Fruit fly (Drosophila melanogaster) S2 (cell line): ENCODE data around the gene CG9184.

ENCODE experiments used
- CG8478 ChIP-seq: fragments of >200 bp; optimal IDR thresholded peaks from 2 replicates; lab custom pipeline; 2018
- CTCF ChIP-seq, 2 experiments: fragments of >200 bp; optimal IDR thresholded peaks; 2 replicates each; lab custom pipeline; 2018

Gene CG9184

DNA sequence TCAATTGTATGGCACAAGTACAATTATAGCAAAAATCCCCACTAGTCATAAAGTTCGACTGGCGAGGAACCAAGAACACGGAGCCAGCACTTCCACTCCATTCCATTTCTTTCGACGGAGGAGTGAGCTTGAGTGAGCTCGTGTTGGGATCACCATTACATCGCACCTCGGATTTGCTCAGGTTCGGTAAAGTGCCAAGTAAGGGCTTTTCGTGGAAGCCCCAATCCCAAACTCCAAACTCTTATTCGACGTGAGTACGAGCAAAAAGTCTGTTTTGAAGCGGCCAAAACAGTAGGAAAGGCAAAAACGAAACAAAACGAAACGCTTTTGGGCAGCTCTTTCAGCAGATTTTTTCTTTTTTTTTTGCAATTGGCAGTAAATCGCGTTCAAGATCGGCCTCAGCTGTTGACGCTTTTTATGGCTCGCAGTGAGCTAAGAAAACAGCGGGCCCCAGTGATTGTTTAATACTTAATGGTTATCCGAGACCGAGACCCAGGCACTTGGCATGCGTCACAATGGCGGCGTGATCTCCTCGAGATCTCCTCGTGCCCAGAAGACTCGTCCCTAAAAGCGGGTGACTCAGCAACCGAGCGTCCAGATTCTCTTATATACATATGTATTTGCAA, 1.6 kb downstream of the CG9184 start:
- TF ChIP-seq CTCF (optimal IDR thresholded peaks at IDR 0.05; lab: Kevin White, UChicago): no peak
- TF ChIP-seq CG8478 (lab: Kevin White, UChicago): no peak

DNA sequence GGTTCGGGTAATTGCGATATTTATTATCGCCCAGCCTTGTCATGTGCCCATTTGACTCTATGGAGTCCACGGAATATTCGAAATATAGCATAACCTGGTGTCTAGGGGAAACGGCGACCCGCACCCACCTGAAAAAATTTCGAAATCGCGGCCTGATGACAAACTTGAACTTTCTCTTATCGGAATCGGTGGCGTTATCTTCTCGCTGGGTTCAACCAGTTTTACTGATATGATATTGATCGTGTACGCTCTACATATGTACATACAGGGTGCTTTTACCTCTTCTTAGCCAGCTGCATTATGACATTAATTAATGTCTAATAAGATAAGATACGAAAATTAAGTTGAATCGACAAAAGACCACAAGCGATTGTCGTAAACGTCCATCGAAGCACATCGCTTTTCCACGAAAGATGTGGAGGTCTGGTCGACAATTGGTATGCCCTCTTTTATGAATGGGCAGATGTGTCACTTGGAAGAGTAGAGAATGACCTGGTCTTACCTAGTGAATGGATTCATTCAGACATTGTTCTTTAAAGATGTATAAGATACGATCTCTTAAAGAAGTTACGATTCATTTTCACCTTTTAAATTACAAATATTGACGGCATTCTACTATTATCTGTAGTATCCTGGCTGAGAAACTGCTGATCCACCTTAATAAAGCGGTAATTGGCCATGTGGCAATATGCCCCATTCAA, 2.2 kb downstream of the CG9184 start:
- TF ChIP-seq CG8478 (lab: Kevin White, UChicago): no peak
- TF ChIP-seq CTCF (optimal IDR thresholded peaks at IDR 0.05; lab: Kevin White, UChicago): no peak

DNA sequence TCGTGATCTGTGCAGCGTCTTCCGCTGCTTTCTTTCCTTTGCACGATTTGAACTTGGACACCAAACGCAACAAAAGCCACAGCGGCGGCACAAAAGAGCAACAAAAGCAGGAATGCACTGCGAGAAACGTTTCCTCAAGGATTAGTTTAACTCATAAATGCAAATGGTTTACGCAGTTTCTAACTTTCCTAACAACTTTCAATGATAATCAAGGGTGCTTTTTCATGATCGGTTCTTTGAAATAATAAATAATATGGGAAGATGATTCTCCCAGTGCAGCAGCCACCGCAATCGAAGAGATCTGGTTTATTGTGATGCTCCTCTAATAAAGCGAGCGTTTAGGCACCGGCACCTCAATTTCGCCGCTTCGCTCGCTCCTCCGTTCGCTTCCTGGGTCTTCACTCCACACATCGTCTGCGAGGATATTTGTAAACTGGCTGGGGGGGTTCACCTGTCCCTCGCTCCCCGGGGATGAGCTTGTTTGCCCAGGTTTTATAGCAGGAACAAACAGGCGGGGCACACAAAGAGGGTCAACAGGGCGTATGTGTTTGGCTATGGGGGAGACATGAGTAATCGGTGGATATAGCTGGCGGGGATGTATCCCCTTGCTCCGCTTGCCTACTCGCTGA, 3.4 kb downstream of the CG9184 start:
- TF ChIP-seq CG8478 (lab: Kevin White, UChicago) (no peak), CTCF (optimal IDR thresholded peaks at IDR 0.05; lab: Kevin White, UChicago) (no peak)

DNA sequence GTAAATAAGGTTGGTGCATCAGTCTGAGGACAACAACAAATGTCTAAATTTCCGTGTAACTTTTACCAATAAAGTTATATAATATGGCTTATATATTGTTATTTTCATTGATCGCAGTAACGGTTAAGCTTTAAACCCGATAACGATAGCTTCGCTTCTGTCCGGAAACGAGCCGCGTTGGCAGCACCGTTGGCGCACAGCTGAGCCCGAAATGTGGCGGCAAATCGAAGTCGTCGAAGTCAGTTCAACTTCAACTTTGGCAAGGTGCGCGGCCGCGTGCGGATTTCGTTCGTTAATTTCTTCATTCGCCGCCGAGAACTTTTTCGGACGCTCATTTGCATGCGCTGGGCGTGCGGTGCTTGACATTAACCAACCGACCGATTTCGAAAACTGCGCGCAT, 4.4 kb downstream of the CG9184 start, which contains the start of gene Myo61F:
TSS of gene Myo61F (plus strand) at position 240 of the 400 bp plus-strand sequence.
- TF ChIP-seq CG8478 (lab: Kevin White, UChicago): no peak

DNA sequence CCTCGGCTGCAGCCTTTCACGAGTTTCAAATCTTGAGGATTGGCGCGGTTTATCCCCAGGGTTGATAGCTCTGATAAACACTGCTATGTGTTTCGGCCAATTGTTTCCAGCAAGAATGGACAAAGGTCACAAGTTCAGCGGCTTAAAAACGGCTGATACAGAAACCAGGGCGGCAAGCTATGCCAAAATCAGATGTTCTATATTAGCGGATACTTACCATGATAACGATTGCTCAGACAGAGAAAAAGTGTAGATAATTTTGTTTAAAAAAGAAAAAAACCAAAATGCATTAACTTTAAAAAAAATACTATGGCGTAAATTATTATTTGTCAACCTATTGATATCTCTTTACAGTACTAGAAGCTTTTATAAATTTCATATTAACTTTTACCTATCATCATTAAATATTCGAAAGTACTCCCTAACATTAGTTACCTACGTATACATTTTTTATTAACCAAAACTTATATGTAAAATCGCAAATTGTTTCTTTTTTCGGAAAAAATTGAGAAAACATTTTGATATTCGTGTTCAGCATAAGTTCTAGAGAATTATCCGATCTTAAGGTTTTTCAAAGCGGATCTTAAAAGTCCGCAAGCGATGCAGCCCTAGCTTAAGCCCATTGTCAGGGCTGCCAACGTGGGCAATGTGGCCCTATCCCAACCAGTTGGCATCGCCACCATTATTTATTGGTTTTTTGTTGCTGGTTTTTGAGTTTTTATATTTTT, 9.4 kb downstream of the CG9184 start, which contains the start of the genes sturkopf and Herc4:
TSS of gene sturkopf (minus strand) at position 339 of the 728 bp plus-strand sequence.
TSS of gene Herc4 (plus strand) at position 658 of the 728 bp plus-strand sequence.
- no peak for TF ChIP-seq CG8478 (lab: Kevin White, UChicago)
- no peak for TF ChIP-seq CTCF (optimal IDR thresholded peaks at IDR 0.05; lab: Kevin White, UChicago)

DNA sequence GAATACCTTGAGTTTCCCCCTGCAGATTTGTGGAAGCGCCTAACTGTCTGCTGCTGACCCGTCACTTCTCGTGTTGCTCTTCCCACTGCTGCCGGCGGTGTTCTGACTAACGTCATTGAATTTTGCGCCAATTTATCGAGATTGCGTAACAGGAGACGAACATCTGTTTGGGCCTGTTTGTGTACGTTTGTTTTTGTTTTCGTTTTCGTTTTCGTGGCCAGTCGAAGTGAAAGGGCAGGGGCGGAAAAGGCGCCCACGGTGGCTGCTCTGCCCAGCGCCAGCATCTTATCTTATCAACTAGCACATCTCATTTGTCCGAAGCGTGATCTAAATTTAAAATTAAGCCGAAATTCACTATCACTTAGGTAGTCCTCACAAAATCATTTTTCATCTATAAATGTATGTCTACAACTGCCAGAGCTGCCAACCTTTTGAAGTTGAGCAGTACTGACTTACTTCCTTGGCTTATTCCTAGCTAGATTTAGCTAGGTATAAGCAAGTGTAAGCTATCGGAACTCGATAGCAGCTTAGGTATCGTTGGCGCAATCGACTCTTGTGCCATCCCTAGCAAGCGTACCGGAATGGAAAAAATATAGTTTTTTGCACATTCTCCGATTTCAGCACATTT, 15.5 kb downstream of the CG9184 start, which contains the start of the genes Ctr9 and Nt5a:
TSS of gene Ctr9 (plus strand) at position 220 of the 628 bp plus-strand sequence.
TSS of gene Nt5a (minus strand) at position 414 of the 628 bp plus-strand sequence.
- TF ChIP-seq CTCF (optimal IDR thresholded peaks at IDR 0.05; lab: Kevin White, UChicago) (peak; percentile 31 to 47), CG8478 (lab: Kevin White, UChicago) (no peak)

DNA sequence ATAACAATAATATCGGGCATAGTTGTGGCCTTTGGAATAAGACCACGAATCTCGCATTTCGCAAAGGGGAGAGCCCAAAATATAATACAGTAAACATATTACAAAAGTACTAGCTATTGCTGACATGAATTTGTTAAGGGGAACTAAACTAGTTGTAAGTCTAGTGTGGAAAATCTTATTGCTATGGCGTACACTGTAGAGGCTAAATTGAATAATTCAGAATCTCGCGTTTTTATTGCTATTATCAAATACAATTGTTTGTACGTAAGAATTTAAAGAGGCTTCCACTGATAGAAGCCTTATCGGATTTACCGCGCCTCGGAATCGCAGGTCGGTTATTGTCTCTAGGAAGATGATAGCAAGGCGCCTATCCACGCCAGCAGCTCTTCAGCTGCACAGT, 17.3 kb downstream of the CG9184 start:
- TF ChIP-seq CG8478 (lab: Kevin White, UChicago) (no peak), CTCF (optimal IDR thresholded peaks at IDR 0.05; lab: Kevin White, UChicago) (no peak)

DNA sequence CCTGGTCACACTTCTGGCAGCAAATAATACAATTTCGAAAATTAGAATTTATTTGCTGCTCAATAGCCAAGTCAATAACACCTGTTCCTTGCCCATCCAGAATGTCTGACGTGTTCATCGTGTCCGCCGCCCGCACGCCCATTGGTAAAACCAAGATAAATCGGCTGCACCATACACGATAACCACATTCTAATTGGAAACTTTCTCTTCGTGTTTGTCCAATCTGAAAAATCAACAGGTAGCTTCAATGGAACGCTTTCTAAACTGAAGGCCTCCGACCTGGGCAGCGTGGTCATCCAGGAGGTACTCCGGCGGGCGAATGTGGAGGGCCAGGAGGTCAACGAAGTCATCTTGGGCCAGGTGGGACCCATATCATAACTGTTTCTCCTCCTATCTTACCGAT, 19.7 kb downstream of the CG9184 start:
- no peak for TF ChIP-seq CTCF (optimal IDR thresholded peaks at IDR 0.05; lab: Kevin White, UChicago)
- no peak for TF ChIP-seq CG8478 (lab: Kevin White, UChicago)

DNA sequence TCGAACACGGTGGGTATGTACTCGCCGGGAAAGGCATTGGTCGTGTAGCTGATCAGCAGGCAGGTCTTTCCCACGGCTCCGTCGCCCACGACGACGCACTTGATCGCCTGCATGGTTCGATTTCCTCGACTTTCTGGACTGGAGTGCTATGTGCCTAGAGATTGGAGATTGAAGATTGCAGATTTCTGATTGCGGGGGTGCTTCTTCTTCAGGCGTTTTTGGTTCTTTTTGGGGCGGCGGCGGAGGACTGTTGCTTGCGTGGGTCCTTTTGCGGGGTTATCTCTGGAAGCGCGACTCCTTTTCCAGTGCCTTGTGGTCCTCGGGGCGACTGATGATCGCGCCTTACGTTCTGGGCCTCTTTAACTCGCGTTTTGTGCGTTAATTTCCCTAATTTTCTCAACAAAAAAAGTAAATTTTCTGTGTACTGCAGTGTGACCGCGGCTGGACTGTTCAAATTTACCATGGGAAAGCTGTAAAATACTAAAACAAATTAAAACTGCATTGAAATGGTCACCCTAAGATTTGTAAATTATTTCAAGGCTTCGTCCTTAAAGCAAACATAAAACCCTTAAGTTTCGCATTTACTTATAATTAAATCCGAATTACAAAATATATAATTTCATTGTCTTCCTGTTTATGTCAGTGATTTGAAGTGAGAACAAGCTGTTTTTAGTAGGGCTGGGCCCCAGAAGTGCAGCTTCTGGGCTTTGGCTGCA, 20.2 kb downstream of the CG9184 start, which contains the start of the genes Rac1 and Acat2:
TSS of gene Rac1 (minus strand) at position 450 of the 716 bp plus-strand sequence.
TSS of gene Acat2 (plus strand) at position 711 of the 716 bp plus-strand sequence.
- TF ChIP-seq CTCF (optimal IDR thresholded peaks at IDR 0.05; lab: Kevin White, UChicago) (no peak), CG8478 (lab: Kevin White, UChicago) (no peak)

DNA sequence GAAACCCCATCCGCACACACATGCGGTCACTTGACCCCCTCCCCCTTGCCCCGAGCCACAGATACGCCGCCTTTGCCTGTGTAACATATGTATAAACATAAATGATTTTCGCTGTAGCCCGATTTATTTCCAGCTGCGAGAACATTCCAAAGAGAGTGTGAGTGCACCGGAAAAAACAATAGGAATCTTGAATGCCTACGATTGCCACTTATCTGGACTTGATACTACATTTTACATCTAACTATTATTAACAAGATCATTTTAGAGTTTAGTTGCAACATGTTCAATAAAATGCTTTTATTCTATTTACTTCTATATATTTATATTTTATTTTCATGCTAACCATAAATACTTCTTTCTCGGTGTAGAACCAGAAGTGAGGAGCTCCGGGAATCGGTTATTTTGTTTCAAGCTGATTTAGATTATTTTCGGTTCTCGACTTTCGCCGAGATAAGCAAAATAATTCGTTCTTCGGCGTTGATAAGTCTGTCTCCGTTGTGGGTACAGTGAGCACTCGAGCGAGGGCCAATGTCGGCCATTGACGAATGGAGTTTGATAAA, 22.4 kb downstream of the CG9184 start:
- no peak for TF ChIP-seq CG8478 (lab: Kevin White, UChicago)
- TF ChIP-seq CTCF (optimal IDR thresholded peaks at IDR 0.05; lab: Kevin White, UChicago): no peak

DNA sequence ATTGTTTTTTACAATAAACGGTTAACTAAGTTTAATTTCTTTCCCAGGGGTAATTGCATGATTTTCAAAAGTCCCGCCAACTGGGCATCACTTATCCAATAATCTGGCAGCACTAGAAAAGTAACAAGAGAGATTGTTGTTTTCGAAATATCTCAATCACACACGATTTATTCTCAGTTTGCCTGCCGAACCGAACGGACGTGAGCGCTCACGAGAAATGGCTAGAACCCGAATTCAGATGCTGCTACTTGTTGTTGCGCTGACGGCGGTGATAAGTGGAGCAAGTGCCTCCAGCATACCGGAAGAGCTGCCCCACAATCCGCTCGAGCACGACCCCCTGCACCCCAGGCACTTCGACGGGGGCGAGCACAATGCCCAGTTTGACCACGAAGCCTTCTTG, 24.1 kb downstream of the CG9184 start, which contains the start of gene scf:
TSS of gene scf (plus strand) at position 164 of the 400 bp plus-strand sequence.
- TF ChIP-seq CTCF (optimal IDR thresholded peaks at IDR 0.05; lab: Kevin White, UChicago) (no peak), CG8478 (lab: Kevin White, UChicago) (no peak)

DNA sequence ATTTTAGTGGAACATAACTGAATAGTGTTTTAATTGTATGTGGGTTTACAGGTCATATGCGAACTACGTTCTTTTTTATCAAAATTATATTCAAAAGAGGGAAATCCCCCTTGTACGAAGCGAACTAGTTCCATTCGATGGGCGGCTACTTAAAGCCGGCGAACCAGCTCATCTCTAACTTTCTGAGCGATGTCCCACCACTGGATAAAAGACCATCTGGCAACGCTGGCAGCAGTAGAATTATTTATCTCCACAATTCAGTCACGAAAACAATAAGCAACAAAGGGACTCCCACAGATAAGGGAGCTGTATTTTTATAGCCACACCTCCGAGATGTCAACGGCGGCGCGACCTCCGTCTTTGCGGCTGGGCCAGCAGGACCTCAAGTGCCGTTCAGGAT, 26.9 kb downstream of the CG9184 start, which contains the start of gene Rabex-5:
TSS of gene Rabex-5 (plus strand) at position 221 of the 400 bp plus-strand sequence.
- TF ChIP-seq CG8478 (lab: Kevin White, UChicago) (no peak), CTCF (optimal IDR thresholded peaks at IDR 0.05; lab: Kevin White, UChicago) (peak; percentile 12 to 38)

DNA sequence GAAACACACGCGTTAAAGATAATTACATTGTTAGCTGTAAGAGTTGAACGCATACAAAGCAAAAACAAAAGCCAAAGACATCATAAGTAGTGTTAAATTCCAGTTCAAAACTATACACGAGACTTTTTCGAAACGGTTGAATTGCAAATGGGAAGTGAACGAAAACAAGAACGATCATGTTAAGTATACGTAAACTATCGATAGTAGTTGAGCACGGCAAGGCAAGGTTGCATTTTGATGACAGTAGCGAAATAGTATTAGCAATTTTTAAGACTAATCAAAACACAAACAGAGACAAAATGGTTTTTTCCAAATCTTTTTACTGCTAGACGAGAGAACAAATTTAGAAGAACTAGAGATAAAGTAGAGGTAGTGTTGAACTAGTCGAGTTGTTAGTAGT, 27.8 kb downstream of the CG9184 start:
- TF ChIP-seq CG8478 (lab: Kevin White, UChicago) (no peak), CTCF (optimal IDR thresholded peaks at IDR 0.05; lab: Kevin White, UChicago) (no peak)
